Worm (Caenorhabditis elegans) whole organism, young adult: ENCODE results near the gene T24C4.5.

Experiments used
- F22D6.2 ChIP-seq: sonication (generic microtip); optimal IDR thresholded peaks from 2 replicates; lab custom pipeline; 2016; ENCODE audit warnings: mild to moderate bottlenecking, missing genetic modification characterization, missing compliant biosample characterization
- F33H1.4 ChIP-seq: fragments of 200-800 bp; sonication (Bioruptor generic); IDR thresholded peaks from 2 replicates; pipeline ENCODE4 v1.3.6; 2022; ENCODE audit warnings: missing genetic modification reagents, missing genetic modification characterization, missing compliant biosample characterization
- F39B2.1 ChIP-seq: fragments of 200-800 bp; sonication (Bioruptor generic); IDR thresholded peaks from 2 replicates; pipeline ENCODE4 v1.3.6; 2022; ENCODE audit warnings: missing genetic modification reagents, missing genetic modification characterization, missing compliant biosample characterization
- T07F8.4 ChIP-seq: sonication (generic microtip); optimal IDR thresholded peaks from 2 replicates; lab custom pipeline; 2016; ENCODE audit warnings: mild to moderate bottlenecking, missing genetic modification characterization, moderate library complexity, missing compliant biosample characterization
- ama-1 ChIP-seq, 3 experiments: fragments of 150-350 bp in 1 of 3; sonication (generic microtip) in 2 of 3; optimal IDR thresholded peaks; 2 replicates each; lab custom pipeline; 2014 to 2018; ENCODE audit warnings: missing biosample characterization in 2 of 3, missing genetic modification characterization in 2 of 3, missing genetic modification reagents in 2 of 3
- bed-1 ChIP-seq: fragments of 200-800 bp; sonication (Bioruptor generic); IDR thresholded peaks from 2 replicates; pipeline ENCODE4 v1.3.6; 2022; ENCODE audit warnings: missing genetic modification reagents, missing genetic modification characterization, missing compliant biosample characterization
- ceh-58 ChIP-seq: fragments of 200-800 bp; sonication (Bioruptor generic); IDR thresholded peaks from 2 replicates; pipeline ENCODE4 v1.3.6; 2022; ENCODE audit warnings: missing genetic modification characterization, missing compliant biosample characterization
- hmg-20 ChIP-seq: fragments of 200-800 bp; sonication (Bioruptor generic); IDR thresholded peaks from 2 replicates; pipeline ENCODE4 v1.3.6; 2022; ENCODE audit warnings: missing genetic modification reagents, missing genetic modification characterization, missing compliant biosample characterization
- madf-6 ChIP-seq: fragments of 200-800 bp; sonication (Bioruptor generic); IDR thresholded peaks from 2 replicates; pipeline ENCODE4 v1.3.6; 2022; ENCODE audit warnings: missing genetic modification reagents, missing genetic modification characterization, missing compliant biosample characterization
- mes-4 ChIP-seq: sonication (generic microtip); optimal IDR thresholded peaks from 2 replicates; lab custom pipeline; 2016; ENCODE audit warnings: missing genotype, missing genetic modification characterization, missing compliant biosample characterization
- pha-4 ChIP-seq: fragments of 150-350 bp; sonication (generic microtip); optimal IDR thresholded peaks from 2 replicates; lab custom pipeline; 2014; ENCODE audit warnings: missing biosample characterization, missing genetic modification reagents, missing genetic modification characterization

DNA sequence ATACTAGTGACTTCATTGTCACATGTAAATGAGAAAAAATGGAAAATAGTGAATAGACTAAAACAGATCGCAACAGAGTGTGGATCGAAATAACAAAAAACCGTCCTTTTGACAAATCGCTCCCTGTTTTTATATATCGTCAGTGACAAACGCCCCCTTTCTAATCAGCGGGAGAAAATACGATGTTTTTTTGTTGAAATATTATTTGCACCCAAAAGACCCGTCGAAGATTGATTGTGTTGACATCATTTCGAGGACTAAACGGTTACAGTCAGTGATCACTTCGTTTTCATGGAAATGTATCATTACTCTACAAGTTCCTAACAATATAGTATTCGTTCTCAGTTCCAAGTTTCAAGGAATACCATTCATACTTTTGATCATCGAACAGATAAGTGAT lies 40.0 kb downstream of the T24C4.5 start, which contains the start of gene dos-3:
- TF ChIP-seq mes-4 = no peak
- TF ChIP-seq F33H1.4 = no peak
- no peak for TF ChIP-seq madf-6
- TF ChIP-seq hmg-20 (GFP tag; lab: Robert Waterston, UW) = no peak
- no peak for TF ChIP-seq ceh-58
- no peak for TF ChIP-seq pha-4
- no peak for TF ChIP-seq T07F8.4 (tag; lab: Kevin White, UChicago)
- no peak for TF ChIP-seq ama-1 (optimal IDR thresholded peaks at IDR 0.05; lab: Kevin White, UChicago)
- TF ChIP-seq ama-1 (GFP tag; optimal IDR thresholded peaks at IDR 0.05; lab: Kevin White, UChicago) = no peak
- no peak for TF ChIP-seq F22D6.2
- TF ChIP-seq bed-1 = no peak
- TF ChIP-seq F39B2.1 (GFP tag; lab: Robert Waterston, UW) = no peak
